Fruit fly (Drosophila melanogaster) whole organism, wandering third instar larva: Measurements from ENCODE around the gene Rcd5.

Experiments
- ey ChIP-seq: fragments of 200-800 bp; sonication (Bioruptor generic); optimal IDR thresholded peaks from 2 replicates; lab custom pipeline; 2016; ENCODE audit warnings: missing biosample characterization, missing genetic modification characterization
- pan ChIP-seq: fragments of >200 bp; optimal IDR thresholded peaks from 2 replicates; lab custom pipeline; 2017
- psq ChIP-seq: fragments of 200-800 bp; sonication (Bioruptor generic); optimal IDR thresholded peaks from 3 replicates; lab custom pipeline; 2017; ENCODE audit warnings: missing biosample characterization, mild to moderate bottlenecking, missing genetic modification characterization, moderate library complexity

- TF ChIP-seq ey (GFP tag; lab: Kevin White, UChicago), result no peak
- TF ChIP-seq pan (lab: Kevin White, UChicago), result no peak
- TF ChIP-seq psq (GFP tag; lab: Kevin White, UChicago), result no peak
Measured at dm6 chr3L:4088694-4089190, 48.4 kb downstream of the Rcd5 start, which contains the start of gene Gad1.
